Worm (Caenorhabditis elegans): Measurements from ENCODE around the gene srx-47.

DNA sequence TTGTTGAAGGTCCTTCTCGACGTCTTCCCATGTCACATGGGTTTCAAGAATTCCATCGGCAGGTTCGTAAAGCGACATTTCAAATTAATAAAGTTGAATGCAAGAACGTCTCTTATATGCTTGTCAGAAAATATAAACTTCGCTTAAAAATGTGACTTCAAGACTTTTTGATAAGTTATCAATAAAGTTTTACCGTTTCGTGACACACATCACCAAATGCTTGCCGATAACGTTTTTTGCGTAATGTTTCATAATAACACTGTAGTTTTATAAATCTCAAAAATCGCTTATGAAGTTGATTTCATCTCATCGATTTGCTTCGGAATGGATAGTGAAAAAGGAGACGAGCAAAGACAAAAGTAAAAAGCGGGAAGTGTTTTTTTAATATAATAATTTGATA is 23.7 kb downstream of the srx-47 start, which contains the start of gene E02C12.8:
- TF ChIP-seq nhr-237 (tag; optimal IDR thresholded peaks at IDR 0.05), result no peak
- TF ChIP-seq ces-1 (GFP tag; optimal IDR thresholded peaks at IDR 0.05), result no peak
- no peak for TF ChIP-seq mab-5 (tag; optimal IDR thresholded peaks at IDR 0.05)
- TF ChIP-seq unc-62 (GFP tag; optimal IDR thresholded peaks at IDR 0.05), result no peak
- TF ChIP-seq ztf-11 (tag; optimal IDR thresholded peaks at IDR 0.05), result no peak
- no peak for TF ChIP-seq snpc-4 (tag; optimal IDR thresholded peaks at IDR 0.05)
- TF ChIP-seq unc-39 (tag; optimal IDR thresholded peaks at IDR 0.05), result no peak
- no peak for TF ChIP-seq sptf-1 (tag; optimal IDR thresholded peaks at IDR 0.05)
- TF ChIP-seq elt-3 (tag; optimal IDR thresholded peaks at IDR 0.05), result no peak

All from whole organism, mixed stage, embryonic.